Fruit fly (Drosophila melanogaster): ENCODE measurements around the gene sno.

The sno gene

dm6 chrX:13149083-13149482, 62.4 kb downstream of the sno start:
- TF ChIP-seq CG4496 (GFP tag; IDR thresholded peaks at IDR 0.05) (peak; percentile 28; the same call in 1 of the 3 replicates), Snoo (tag; optimal IDR thresholded peaks at IDR 0.05) (no peak), CG32121 (GFP tag; IDR thresholded peaks at IDR 0.05) (no peak), Pif1B (GFP tag; optimal IDR thresholded peaks at IDR 0.05) (no peak), CG8159 (tag; optimal IDR thresholded peaks at IDR 0.05) (no peak), Ets98B (GFP tag; IDR thresholded peaks at IDR 0.05) (peak; percentile 33; the same call in 1 of the 2 replicates), CG15710 (tag; optimal IDR thresholded peaks at IDR 0.05) (no peak), CG12605 (GFP tag; IDR thresholded peaks at IDR 0.05) (0 out of 2 replicates have a peak, but pooled peaks have one; percentile 34)

- no peak for TF ChIP-seq rn (GFP tag; IDR thresholded peaks at IDR 0.05)
- TF ChIP-seq Pif1A (GFP tag; optimal IDR thresholded peaks at IDR 0.05), result no peak
- TF ChIP-seq EcR (GFP tag; optimal IDR thresholded peaks at IDR 0.05), result no peak
- TF ChIP-seq CG8301 (tag; optimal IDR thresholded peaks at IDR 0.05), result no peak
- TF ChIP-seq D1 (tag; optimal IDR thresholded peaks at IDR 0.05), result no peak
Observed at dm6 chrX:13145858-13146257, 65.6 kb downstream of the sno start.
